Worm (Caenorhabditis elegans) whole organism, L2 larva: Measurements from ENCODE around the gene his-61.

Source experiments
- C34F6.9 ChIP-seq: fragments of 150-350 bp; optimal IDR thresholded peaks from 2 replicates; lab custom pipeline; 2014; ENCODE audit warnings: missing biosample characterization, missing genetic modification characterization
- R02D3.7 ChIP-seq: fragments of 150-350 bp; optimal IDR thresholded peaks from 2 replicates; lab custom pipeline; 2014; ENCODE audit warnings: missing biosample characterization, missing genetic modification characterization
- Y55F3AM.14 ChIP-seq: fragments of 200-800 bp; sonication (Bioruptor generic); optimal IDR thresholded peaks from 2 replicates; lab custom pipeline; 2018; ENCODE audit warnings: mild to moderate bottlenecking, missing genetic modification characterization, missing compliant biosample characterization
- ZK546.5 ChIP-seq: sonication (generic microtip); optimal IDR thresholded peaks from 2 replicates; lab custom pipeline; 2017; ENCODE audit warnings: missing biosample characterization, missing genetic modification characterization
- alr-1 ChIP-seq: fragments of 150-350 bp; optimal IDR thresholded peaks from 2 replicates; lab custom pipeline; 2014; ENCODE audit warnings: missing biosample characterization, missing genetic modification characterization
- ama-1 ChIP-seq: fragments of 150-350 bp; optimal IDR thresholded peaks from 2 replicates; lab custom pipeline; 2018; ENCODE audit warnings: inconsistent platforms
- ceh-16 ChIP-seq: fragments of 150-350 bp; optimal IDR thresholded peaks from 2 replicates; lab custom pipeline; 2014; ENCODE audit warnings: missing biosample characterization, missing genetic modification characterization
- ceh-82 ChIP-seq: fragments of 150-350 bp; optimal IDR thresholded peaks from 2 replicates; lab custom pipeline; 2014; ENCODE audit warnings: missing biosample characterization, missing genetic modification characterization
- dmd-4 ChIP-seq: sonication (generic microtip); optimal IDR thresholded peaks from 2 replicates; lab custom pipeline; 2017; ENCODE audit warnings: missing biosample characterization, missing genetic modification characterization
- egl-27 ChIP-seq: sonication (generic microtip); optimal IDR thresholded peaks from 3 replicates; lab custom pipeline; 2017; ENCODE audit warnings: missing biosample characterization, missing genetic modification reagents, missing genetic modification characterization
- elt-1 ChIP-seq: fragments of 150-350 bp; optimal IDR thresholded peaks from 2 replicates; lab custom pipeline; 2014; ENCODE audit warnings: missing biosample characterization, missing genetic modification characterization
- fos-1 ChIP-seq: fragments of 150-350 bp; optimal IDR thresholded peaks from 2 replicates; lab custom pipeline; 2014; ENCODE audit warnings: missing biosample characterization, missing genetic modification characterization
- lin-11 ChIP-seq: fragments of 150-350 bp; sonication (generic microtip); optimal IDR thresholded peaks from 2 replicates; lab custom pipeline; 2014; ENCODE audit warnings: missing biosample characterization, missing genetic modification characterization, inconsistent platforms, mixed read lengths
- lin-39 ChIP-seq: fragments of 150-350 bp; optimal IDR thresholded peaks from 2 replicates; lab custom pipeline; 2014; ENCODE audit warnings: missing biosample characterization, missing genetic modification reagents, missing genetic modification characterization
- lsy-2 ChIP-seq, 2 experiments: fragments of 150-350 bp in 1 of 2; sonication (generic microtip) in 1 of 2; optimal IDR thresholded peaks; 2 replicates each; lab custom pipeline; 2014 to 2017; ENCODE audit warnings: missing biosample characterization in 2 of 2, missing genetic modification characterization in 2 of 2
- mab-5 ChIP-seq: fragments of 150-350 bp; optimal IDR thresholded peaks from 2 replicates; lab custom pipeline; 2014; ENCODE audit warnings: missing biosample characterization, missing genetic modification characterization
- mbf-1 ChIP-seq: sonication (generic microtip); optimal IDR thresholded peaks from 2 replicates; lab custom pipeline; 2017; ENCODE audit warnings: missing biosample characterization, missing genetic modification characterization
- nhr-10 ChIP-seq: sonication (generic microtip); optimal IDR thresholded peaks from 2 replicates; lab custom pipeline; 2017; ENCODE audit warnings: missing biosample characterization, missing genetic modification characterization
- nhr-11 ChIP-seq: fragments of 150-350 bp; optimal IDR thresholded peaks from 2 replicates; lab custom pipeline; 2014; ENCODE audit warnings: missing biosample characterization, missing genetic modification characterization
- nhr-21 ChIP-seq: fragments of 150-350 bp; optimal IDR thresholded peaks from 2 replicates; lab custom pipeline; 2014; ENCODE audit warnings: missing biosample characterization, missing genetic modification characterization
- nhr-237 ChIP-seq: fragments of 150-350 bp; optimal IDR thresholded peaks from 2 replicates; lab custom pipeline; 2014; ENCODE audit warnings: missing biosample characterization, missing genetic modification characterization
- nhr-25 ChIP-seq: fragments of 150-350 bp; sonication (generic microtip); optimal IDR thresholded peaks from 3 replicates; lab custom pipeline; 2014; ENCODE audit warnings: missing biosample characterization, missing genetic modification characterization
- nhr-77 ChIP-seq: fragments of 150-350 bp; optimal IDR thresholded peaks from 2 replicates; lab custom pipeline; 2014; ENCODE audit warnings: missing biosample characterization, missing genetic modification characterization
- sem-4 ChIP-seq: fragments of 150-350 bp; optimal IDR thresholded peaks from 2 replicates; lab custom pipeline; 2014; ENCODE audit warnings: missing biosample characterization, missing genetic modification reagents, missing genetic modification characterization
- sma-9 ChIP-seq, 2 experiments: fragments of 150-350 bp in 1 of 2; sonication (generic microtip) in 1 of 2; optimal IDR thresholded peaks; 2 replicates each; lab custom pipeline; 2014 to 2016; ENCODE audit warnings: missing genetic modification characterization in 2 of 2, mild to moderate bottlenecking in 1 of 2, missing biosample characterization in 1 of 2, missing compliant biosample characterization in 1 of 2, missing genetic modification reagents in 1 of 2, moderate library complexity in 1 of 2
- snpc-4 ChIP-seq: fragments of 150-350 bp; optimal IDR thresholded peaks from 2 replicates; lab custom pipeline; 2014; ENCODE audit warnings: missing biosample characterization, missing genetic modification characterization
- unc-39 ChIP-seq: fragments of 150-350 bp; optimal IDR thresholded peaks from 2 replicates; lab custom pipeline; 2014; ENCODE audit warnings: missing biosample characterization, missing genetic modification characterization
- unc-55 ChIP-seq: fragments of 150-350 bp; sonication (generic microtip); optimal IDR thresholded peaks from 3 replicates; lab custom pipeline; 2014; ENCODE audit warnings: missing biosample characterization, missing genetic modification reagents, missing genetic modification characterization
- zag-1 ChIP-seq: fragments of 150-350 bp; optimal IDR thresholded peaks from 2 replicates; lab custom pipeline; 2014; ENCODE audit warnings: missing biosample characterization, missing genetic modification characterization
- ztf-1 ChIP-seq: fragments of 200-800 bp; sonication (Bioruptor generic); conservative IDR thresholded peaks from 2 replicates; pipeline ENCODE4 v1.3.6; 2022; ENCODE audit warnings: missing genetic modification characterization, missing compliant biosample characterization
- ztf-11 ChIP-seq: sonication (generic microtip); optimal IDR thresholded peaks from 2 replicates; lab custom pipeline; 2017; ENCODE audit warnings: missing biosample characterization, missing genetic modification characterization
- ztf-4 ChIP-seq: fragments of 150-350 bp; optimal IDR thresholded peaks from 2 replicates; lab custom pipeline; 2014; ENCODE audit warnings: missing biosample characterization, missing genetic modification characterization

The his-61 gene

DNA sequence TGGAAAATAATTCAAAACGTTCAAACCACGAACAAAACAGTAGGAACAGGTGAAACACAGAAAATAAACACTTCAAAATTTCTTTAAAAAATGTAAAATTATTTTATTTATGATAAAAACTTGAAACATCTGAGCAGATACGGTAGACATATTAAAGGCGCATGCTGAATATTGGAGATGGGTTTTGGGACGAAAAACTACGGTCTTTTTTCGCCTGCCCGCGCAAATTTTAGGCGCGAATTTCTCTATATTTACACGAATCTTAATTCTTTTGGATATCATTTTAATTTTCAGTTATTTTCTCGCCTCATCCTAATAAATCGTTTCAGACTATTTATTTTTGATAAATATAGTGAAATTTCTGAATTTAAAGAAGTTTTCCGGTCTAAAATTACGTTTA, 8.3 kb downstream of the his-61 start:
- TF ChIP-seq nhr-25 (tag; lab: Kevin White, UChicago), result no peak
- TF ChIP-seq ceh-82 (tag; lab: Kevin White, UChicago), result no peak
- no peak for TF ChIP-seq ztf-11
- no peak for TF ChIP-seq unc-55
- TF ChIP-seq nhr-21, result no peak
- no peak for TF ChIP-seq ama-1 (lab: Kevin White, UChicago)
- no peak for TF ChIP-seq egl-27 (tag; lab: Kevin White, UChicago)
- TF ChIP-seq nhr-237 (tag; lab: Kevin White, UChicago), result no peak
- TF ChIP-seq nhr-10 (tag; lab: Kevin White, UChicago), result no peak
- no peak for TF ChIP-seq fos-1
- TF ChIP-seq ceh-16, result no peak
- no peak for TF ChIP-seq R02D3.7 (tag; lab: Kevin White, UChicago)
- TF ChIP-seq Y55F3AM.14 (GFP tag; lab: Kevin White, UChicago), result no peak
- TF ChIP-seq lin-39, result no peak
- no peak for TF ChIP-seq unc-39 (tag; lab: Kevin White, UChicago)

DNA sequence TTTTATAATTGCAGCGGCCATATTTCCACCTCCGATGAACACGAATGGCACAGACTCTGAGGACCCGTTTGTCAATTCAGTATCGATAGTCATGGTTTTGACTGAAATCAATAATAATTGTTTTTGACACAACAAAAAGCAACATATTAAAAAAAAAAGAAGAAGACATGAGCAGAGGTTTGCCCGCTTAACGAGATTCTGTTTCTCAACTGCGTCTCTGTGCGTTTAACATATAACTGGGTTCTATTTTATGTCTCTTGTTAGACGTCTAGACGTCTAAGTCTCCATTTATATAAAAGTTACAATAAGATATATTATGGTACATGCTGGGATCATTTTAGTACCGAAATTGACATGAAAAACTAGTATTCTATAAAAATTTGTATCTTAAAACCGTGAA, 8.8 kb downstream of the his-61 start, which contains the start of gene pycr-4:
TSS of gene pycr-4 (minus strand) at position 101 of the 400 bp plus-strand sequence.
- TF ChIP-seq ztf-4 (tag; lab: Kevin White, UChicago) (no peak), C34F6.9 (tag; lab: Kevin White, UChicago) (peak; percentile 13), sma-9 (GFP tag; optimal IDR thresholded peaks at IDR 0.05; lab: Kevin White, UChicago) (peak; percentile 25), sma-9 (tag; optimal IDR thresholded peaks at IDR 0.05; lab: Kevin White, UChicago) (no peak)

- TF ChIP-seq sem-4 (tag; lab: Kevin White, UChicago) (no peak), egl-27 (tag; lab: Kevin White, UChicago) (no peak), ztf-1 (GFP tag; lab: Robert Waterston, UW) (no peak), mbf-1 (tag; lab: Kevin White, UChicago) (no peak), ZK546.5 (tag; lab: Kevin White, UChicago) (no peak), sma-9 (GFP tag; optimal IDR thresholded peaks at IDR 0.05; lab: Kevin White, UChicago) (no peak), sma-9 (tag; optimal IDR thresholded peaks at IDR 0.05; lab: Kevin White, UChicago) (no peak), mab-5 (no peak), lsy-2 (tag; optimal IDR thresholded peaks at IDR 0.05; lab: Kevin White, UChicago) (no peak), nhr-237 (tag; lab: Kevin White, UChicago) (no peak), Y55F3AM.14 (GFP tag; lab: Kevin White, UChicago) (no peak), nhr-11 (tag; lab: Kevin White, UChicago) (no peak), unc-55 (no peak)
Observed at ce11 chrIV:7474826-7475225, 11.2 kb downstream of the his-61 start, which contains the start of gene slc-25A18.2. Gene slc-25A18.2 (plus strand): TSS chrIV:7475041.

DNA sequence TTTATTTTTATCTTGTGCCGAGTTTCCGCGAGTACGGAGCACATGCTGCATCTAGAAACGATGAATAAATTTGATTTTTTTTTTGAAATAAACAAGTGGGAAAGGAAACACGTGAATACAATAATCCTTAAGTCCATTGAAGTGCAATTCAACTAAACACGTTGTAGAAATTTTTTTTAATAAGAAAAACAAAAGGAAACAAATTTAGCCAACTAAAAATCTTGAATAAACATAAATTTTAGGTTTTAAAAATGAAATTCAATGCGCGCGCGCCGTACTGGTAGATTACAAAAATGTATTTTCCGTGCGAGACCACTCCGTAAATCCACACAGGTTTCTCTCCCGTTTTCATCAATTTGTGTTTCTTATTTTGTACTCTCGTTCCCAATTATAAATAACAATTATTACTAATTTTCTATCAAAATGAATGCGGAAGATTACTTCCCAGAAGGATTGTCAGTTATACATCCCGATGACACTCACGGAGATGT, 12.8 kb downstream of the his-61 start, which contains the start of the genes plk-3 and F55G1.6:
TSS of gene plk-3 (minus strand) at position 51 of the 491 bp plus-strand sequence.
TSS of gene F55G1.6 (plus strand) at position 359 of the 491 bp plus-strand sequence.
- TF ChIP-seq nhr-77, result no peak
- no peak for TF ChIP-seq ztf-1 (GFP tag; lab: Robert Waterston, UW)
- TF ChIP-seq dmd-4 (tag; lab: Kevin White, UChicago), result no peak
- no peak for TF ChIP-seq elt-1
- no peak for TF ChIP-seq unc-39 (tag; lab: Kevin White, UChicago)
- TF ChIP-seq snpc-4, result no peak
- no peak for TF ChIP-seq alr-1 (tag; lab: Kevin White, UChicago)
- no peak for TF ChIP-seq sma-9 (GFP tag; optimal IDR thresholded peaks at IDR 0.05; lab: Kevin White, UChicago)
- no peak for TF ChIP-seq sma-9 (tag; optimal IDR thresholded peaks at IDR 0.05; lab: Kevin White, UChicago)
- no peak for TF ChIP-seq zag-1 (tag; lab: Kevin White, UChicago)
- no peak for TF ChIP-seq nhr-11 (tag; lab: Kevin White, UChicago)
- TF ChIP-seq, all 48 proteins: peak for 0

- no peak for TF ChIP-seq lin-11 (tag; lab: Kevin White, UChicago)
- peak; percentile 47 for TF ChIP-seq sma-9 (GFP tag; optimal IDR thresholded peaks at IDR 0.05; lab: Kevin White, UChicago)
- TF ChIP-seq sma-9 (tag; optimal IDR thresholded peaks at IDR 0.05; lab: Kevin White, UChicago), result no peak
Observed at ce11 chrIV:7469782-7470413, 16.1 kb downstream of the his-61 start, which contains the start of gene F55G1.7. Gene F55G1.7 (minus strand): TSS chrIV:7469832.
